Fruit fly (Drosophila melanogaster) whole organism, prepupa: ENCODE results near the gene Pex11c.

Source experiments
- CG32006 ChIP-seq: fragments of 200-800 bp; sonication (Bioruptor generic); optimal IDR thresholded peaks from 3 replicates; lab custom pipeline; 2017; ENCODE audit warnings: missing biosample characterization, mild to moderate bottlenecking, missing genetic modification characterization
- CG6854 ChIP-seq: fragments of 200-800 bp; sonication (Bioruptor generic); optimal IDR thresholded peaks from 2 replicates; lab custom pipeline; 2017; ENCODE audit warnings: missing biosample characterization, mild to moderate bottlenecking, missing genetic modification characterization
- Sox15 ChIP-seq: fragments of 200-800 bp; sonication (Bioruptor generic); optimal IDR thresholded peaks from 3 replicates; lab custom pipeline; 2016; ENCODE audit warnings: missing biosample characterization, missing genetic modification characterization
- acj6 ChIP-seq: fragments of 200-800 bp; sonication (Bioruptor generic); optimal IDR thresholded peaks from 3 replicates; lab custom pipeline; 2016; ENCODE audit warnings: missing biosample characterization, missing genetic modification characterization

DNA sequence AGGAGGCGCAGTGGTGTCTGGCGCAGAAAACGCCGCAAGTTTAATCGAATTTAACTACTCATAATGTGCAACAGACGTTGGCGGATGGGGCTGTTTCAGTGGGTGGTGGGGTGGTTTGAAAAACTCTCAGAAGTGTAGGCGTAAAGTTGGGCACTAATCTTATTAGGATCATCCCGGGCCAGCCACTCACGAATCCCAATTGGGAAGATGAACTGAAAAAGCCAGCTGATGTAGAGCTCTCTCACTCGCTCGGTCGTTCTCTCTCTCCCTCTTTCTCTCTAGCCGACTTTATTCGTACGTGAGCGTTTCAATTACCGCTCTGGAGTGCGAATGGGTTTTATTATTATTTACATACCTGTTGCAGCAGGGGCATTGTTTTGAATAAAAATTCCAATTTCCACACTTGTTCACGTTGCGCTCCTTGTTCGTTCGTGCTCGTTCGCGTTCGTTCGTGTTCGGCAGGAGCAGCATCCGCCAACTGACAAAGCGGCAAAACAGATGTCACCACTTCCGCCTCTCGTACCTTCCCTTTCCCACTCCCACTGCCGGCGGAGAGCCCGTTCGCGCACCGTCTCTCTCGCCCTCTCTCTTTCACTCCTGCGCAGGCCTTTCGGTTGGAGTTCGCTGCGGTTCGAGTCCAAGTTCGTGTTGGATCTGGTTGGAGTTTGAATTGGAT, 20.7 kb downstream of the Pex11c start:
- TF ChIP-seq acj6 (GFP tag; lab: Kevin White, UChicago) (no peak), CG32006 (no peak), CG6854 (peak; percentile 5), Sox15 (no peak)
